Fruit fly (Drosophila melanogaster) whole organism, prepupa: Measurements from ENCODE around the gene Ankle2.

Experiments used
- CG11902 ChIP-seq: fragments of 200-800 bp; sonication (Bioruptor generic); optimal IDR thresholded peaks from 3 replicates; lab custom pipeline; 2016; ENCODE audit warnings: missing biosample characterization, missing genetic modification characterization
- ss ChIP-seq, 2 experiments: fragments of 200-800 bp; sonication (Bioruptor generic); optimal IDR thresholded peaks; 2 replicates in 1 of 2; 3 replicates in 1 of 2; lab custom pipeline; 2017 to 2018; ENCODE audit warnings: mild to moderate bottlenecking in 2 of 2, missing biosample characterization in 2 of 2, missing genetic modification characterization in 2 of 2, moderate library complexity in 1 of 2

DNA sequence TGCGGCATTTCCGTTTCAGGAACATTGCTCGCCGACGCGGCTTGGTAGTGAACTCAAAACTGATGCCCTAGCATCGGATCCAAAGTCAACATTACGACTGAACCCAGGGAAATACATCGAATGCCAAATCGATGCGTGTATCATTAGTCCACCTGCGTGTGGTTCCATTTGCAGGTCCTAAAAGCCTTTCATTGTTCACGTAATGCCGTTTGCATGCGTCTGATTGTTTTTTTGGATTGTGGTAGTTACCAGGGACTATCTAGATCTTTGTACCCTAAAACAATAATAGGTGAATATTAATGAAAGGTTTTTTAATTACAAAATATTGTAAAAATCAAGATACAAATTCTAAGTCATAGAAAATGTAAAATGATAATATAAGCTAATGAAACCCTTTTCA, 9.9 kb downstream of the Ankle2 start, which contains the start of gene ppk23:
- TF ChIP-seq ss (GFP tag; optimal IDR thresholded peaks at IDR 0.05; lab: Kevin White, UChicago): no peak
- TF ChIP-seq CG11902 (GFP tag; lab: Kevin White, UChicago): no peak
